Fruit fly (Drosophila melanogaster) whole organism, embryonic: ENCODE measurements around the gene Obp99d.

Source experiments
- Atf-2 ChIP-seq: fragments of 200-800 bp; sonication (Bioruptor generic); optimal IDR thresholded peaks from 2 replicates; lab custom pipeline; 2016; ENCODE audit warnings: missing biosample characterization, missing genetic modification characterization
- B-H1 ChIP-seq: fragments of 200-800 bp; sonication (Bioruptor generic); IDR thresholded peaks from 3 replicates; pipeline ENCODE4 v1.3.6; 2022; ENCODE audit warnings: missing biosample characterization, missing genetic modification characterization
- Blimp-1 ChIP-seq: fragments of 200-800 bp; sonication (Bioruptor generic); optimal IDR thresholded peaks from 3 replicates; lab custom pipeline; 2018; ENCODE audit warnings: missing biosample characterization, missing genetic modification characterization, mild to moderate bottlenecking, moderate library complexity, missing genetic modification reagents
- CG11398 ChIP-seq: fragments of 200-800 bp; sonication (Bioruptor generic); optimal IDR thresholded peaks from 2 replicates; lab custom pipeline; 2016; ENCODE audit warnings: missing biosample characterization, missing genetic modification characterization
- CG11456 ChIP-seq: fragments of 200-800 bp; sonication (Bioruptor generic); IDR thresholded peaks from 3 replicates; pipeline ENCODE4 v1.3.6; 2022; ENCODE audit warnings: missing biosample characterization, missing genetic modification characterization
- CG12391 ChIP-seq: fragments of 200-800 bp; sonication (Bioruptor generic); optimal IDR thresholded peaks from 3 replicates; lab custom pipeline; 2018; ENCODE audit warnings: missing biosample characterization, mild to moderate bottlenecking, missing genetic modification characterization, moderate library complexity
- CG13424 ChIP-seq: fragments of 200-800 bp; sonication (Bioruptor generic); optimal IDR thresholded peaks from 2 replicates; lab custom pipeline; 2019; ENCODE audit warnings: missing biosample characterization, mild to moderate bottlenecking, missing genetic modification characterization, moderate library complexity
- CG14667 ChIP-seq: fragments of 200-800 bp; sonication (Bioruptor generic); IDR thresholded peaks from 2 replicates; pipeline ENCODE4 v1.3.6; 2022; ENCODE audit warnings: missing biosample characterization, missing genetic modification characterization
- CG15696 ChIP-seq: fragments of 200-800 bp; sonication (Bioruptor generic); optimal IDR thresholded peaks from 2 replicates; lab custom pipeline; 2019; ENCODE audit warnings: missing biosample characterization, mild to moderate bottlenecking, missing genetic modification characterization, moderate library complexity
- CG18619 ChIP-seq: fragments of 200-800 bp; sonication (Bioruptor generic); optimal IDR thresholded peaks from 3 replicates; lab custom pipeline; 2017; ENCODE audit warnings: missing biosample characterization, mild to moderate bottlenecking, missing genetic modification characterization
- CG2875 ChIP-seq: fragments of 200-800 bp; sonication (Bioruptor generic); optimal IDR thresholded peaks from 2 replicates; lab custom pipeline; 2017; ENCODE audit warnings: missing biosample characterization, mild to moderate bottlenecking, missing genetic modification characterization, missing genetic modification reagents
- CG2889 ChIP-seq: fragments of 200-800 bp; sonication (Bioruptor generic); IDR thresholded peaks from 3 replicates; pipeline ENCODE4 v1.3.6; 2022; ENCODE audit warnings: missing biosample characterization, missing genetic modification characterization
- CG3065 ChIP-seq: fragments of 200-800 bp; sonication (Bioruptor generic); optimal IDR thresholded peaks from 2 replicates; lab custom pipeline; 2016; ENCODE audit warnings: missing biosample characterization, missing genetic modification characterization
- CG33213 ChIP-seq: fragments of 200-800 bp; sonication (Bioruptor generic); optimal IDR thresholded peaks from 3 replicates; lab custom pipeline; 2016; ENCODE audit warnings: missing biosample characterization, missing genetic modification characterization
- CG7963 ChIP-seq: fragments of 200-800 bp; sonication (Bioruptor generic); IDR thresholded peaks from 3 replicates; pipeline ENCODE4 v1.3.6; 2022; ENCODE audit warnings: missing biosample characterization, missing genetic modification characterization; ENCODE audit not compliant: partially characterized antibody
- CG8089 ChIP-seq: fragments of 200-800 bp; sonication (Bioruptor generic); optimal IDR thresholded peaks from 3 replicates; lab custom pipeline; 2016; ENCODE audit warnings: missing biosample characterization, missing genetic modification characterization
- CG8359 ChIP-seq: fragments of 200-800 bp; sonication (Bioruptor generic); optimal IDR thresholded peaks from 2 replicates; lab custom pipeline; 2017; ENCODE audit warnings: missing biosample characterization, mild to moderate bottlenecking, missing genetic modification characterization, borderline replicate concordance
- CG8388 ChIP-seq: fragments of 200-800 bp; sonication (Bioruptor generic); optimal IDR thresholded peaks from 2 replicates; lab custom pipeline; 2019; ENCODE audit warnings: missing biosample characterization, mild to moderate bottlenecking, missing genetic modification characterization, moderate library complexity
- CG9817 ChIP-seq: fragments of 200-800 bp; sonication (Bioruptor generic); optimal IDR thresholded peaks from 2 replicates; lab custom pipeline; 2018; ENCODE audit warnings: missing biosample characterization, mild to moderate bottlenecking, missing genetic modification characterization, moderate library complexity
- D19B ChIP-seq: fragments of 200-800 bp; sonication (Bioruptor generic); optimal IDR thresholded peaks from 2 replicates; lab custom pipeline; 2017; ENCODE audit warnings: missing biosample characterization, mild to moderate bottlenecking, missing genetic modification characterization
- Dbx ChIP-seq: fragments of 200-800 bp; sonication (Bioruptor generic); IDR thresholded peaks from 3 replicates; pipeline ENCODE4 v1.3.6; 2022; ENCODE audit warnings: missing biosample characterization, missing genetic modification characterization
- Dfd ChIP-seq, 2 experiments: fragments of >200 bp; optimal IDR thresholded peaks; 2 replicates each; lab custom pipeline; 2017; ENCODE audit warnings: missing biosample characterization in 2 of 2, missing genetic modification characterization in 2 of 2
- Dp ChIP-seq: fragments of 200-800 bp; sonication (Bioruptor generic); optimal IDR thresholded peaks from 2 replicates; lab custom pipeline; 2018; ENCODE audit warnings: missing biosample characterization, mild to moderate bottlenecking, missing genetic modification characterization, moderate library complexity
- Fer2 ChIP-seq: fragments of 200-800 bp; sonication (Bioruptor generic); optimal IDR thresholded peaks from 2 replicates; lab custom pipeline; 2018; ENCODE audit warnings: missing biosample characterization, mild to moderate bottlenecking, missing genetic modification characterization, moderate library complexity
- Fer3 ChIP-seq: fragments of 200-800 bp; sonication (Bioruptor generic); optimal IDR thresholded peaks from 2 replicates; lab custom pipeline; 2018; ENCODE audit warnings: missing biosample characterization, mild to moderate bottlenecking, missing genetic modification characterization, moderate library complexity
- HmgZ ChIP-seq: fragments of 200-800 bp; sonication (Bioruptor generic); optimal IDR thresholded peaks from 2 replicates; lab custom pipeline; 2018; ENCODE audit warnings: missing biosample characterization, mild to moderate bottlenecking, missing genetic modification characterization
- Hsf ChIP-seq: fragments of 200-800 bp; sonication (Bioruptor generic); optimal IDR thresholded peaks from 3 replicates; lab custom pipeline; 2016; ENCODE audit warnings: missing biosample characterization, missing genetic modification characterization
- Meics ChIP-seq: fragments of 200-800 bp; sonication (Bioruptor generic); optimal IDR thresholded peaks from 2 replicates; lab custom pipeline; 2017; ENCODE audit warnings: missing biosample characterization, mild to moderate bottlenecking, missing genetic modification characterization
- NFAT ChIP-seq: fragments of 200-800 bp; sonication (Bioruptor generic); IDR thresholded peaks from 2 replicates; pipeline ENCODE4 v1.3.6; 2022; ENCODE audit warnings: missing biosample characterization, missing genetic modification characterization
- Scr ChIP-seq: fragments of 200-800 bp; sonication (Bioruptor generic); IDR thresholded peaks from 2 replicates; pipeline ENCODE4 v1.3.6; 2022; ENCODE audit warnings: missing biosample characterization, missing genetic modification characterization; ENCODE audit not compliant: partially characterized antibody
- Side ChIP-seq: fragments of 200-800 bp; sonication (Bioruptor generic); optimal IDR thresholded peaks from 2 replicates; lab custom pipeline; 2016; ENCODE audit warnings: missing biosample characterization, missing genetic modification characterization
- Six4 ChIP-seq: fragments of 200-800 bp; sonication (Bioruptor generic); optimal IDR thresholded peaks from 2 replicates; lab custom pipeline; 2016; ENCODE audit warnings: missing biosample characterization, missing genetic modification characterization
- Taf1 ChIP-seq: fragments of 200-800 bp; sonication (Bioruptor generic); IDR thresholded peaks from 2 replicates; pipeline ENCODE4 v1.3.6; 2022; ENCODE audit warnings: missing biosample characterization, missing genetic modification characterization
- bigmax ChIP-seq: fragments of 200-800 bp; sonication (Bioruptor generic); optimal IDR thresholded peaks from 2 replicates; lab custom pipeline; 2018; ENCODE audit warnings: missing biosample characterization, mild to moderate bottlenecking, missing genetic modification characterization
- bsh ChIP-seq, 2 experiments: fragments of 200-800 bp; sonication (Bioruptor generic); optimal IDR thresholded peaks; 2 replicates each; lab custom pipeline; 2017 to 2018; ENCODE audit warnings: mild to moderate bottlenecking in 2 of 2, missing biosample characterization in 2 of 2, missing genetic modification characterization in 2 of 2, moderate library complexity in 1 of 2
- chif ChIP-seq, 2 experiments: fragments of 200-800 bp; sonication (Bioruptor generic); optimal IDR thresholded peaks; 3 replicates each; lab custom pipeline; 2016; ENCODE audit warnings: missing biosample characterization in 2 of 2, missing genetic modification characterization in 2 of 2
- chinmo ChIP-seq: fragments of 200-800 bp; sonication (Bioruptor generic); IDR thresholded peaks from 4 replicates; pipeline ENCODE4 v1.3.6; 2022; ENCODE audit warnings: missing biosample characterization, missing genetic modification characterization; ENCODE audit not compliant: partially characterized antibody
- gcm ChIP-seq: fragments of 200-800 bp; sonication (Bioruptor generic); optimal IDR thresholded peaks from 2 replicates; lab custom pipeline; 2019; ENCODE audit warnings: missing biosample characterization, mild to moderate bottlenecking, missing genetic modification characterization, moderate library complexity
- her ChIP-seq: fragments of 200-800 bp; sonication (Bioruptor generic); optimal IDR thresholded peaks from 2 replicates; lab custom pipeline; 2016; ENCODE audit warnings: missing biosample characterization, missing genetic modification characterization
- ind ChIP-seq: fragments of 200-800 bp; sonication (Bioruptor generic); optimal IDR thresholded peaks from 3 replicates; lab custom pipeline; 2016; ENCODE audit warnings: missing biosample characterization, missing genetic modification characterization
- kni ChIP-seq: fragments of 200-800 bp; sonication (Bioruptor generic); optimal IDR thresholded peaks from 3 replicates; lab custom pipeline; 2017; ENCODE audit warnings: mild to moderate bottlenecking, missing biosample characterization, missing genetic modification reagents, missing genetic modification characterization
- lilli ChIP-seq: fragments of 200-800 bp; sonication (Bioruptor generic); optimal IDR thresholded peaks from 3 replicates; lab custom pipeline; 2016; ENCODE audit warnings: missing biosample characterization, missing genetic modification characterization
- pho ChIP-seq: fragments of 200-800 bp; sonication (Bioruptor generic); optimal IDR thresholded peaks from 2 replicates; lab custom pipeline; 2016; ENCODE audit warnings: missing biosample characterization, missing genetic modification characterization
- phol ChIP-seq: fragments of 200-800 bp; sonication (Bioruptor generic); optimal IDR thresholded peaks from 3 replicates; lab custom pipeline; 2018; ENCODE audit warnings: missing biosample characterization, mild to moderate bottlenecking, missing genetic modification characterization, moderate library complexity
- pros ChIP-seq: fragments of 200-800 bp; sonication (Bioruptor generic); optimal IDR thresholded peaks from 3 replicates; lab custom pipeline; 2019; ENCODE audit warnings: missing biosample characterization, mild to moderate bottlenecking, missing genetic modification characterization, moderate library complexity
- rib ChIP-seq: fragments of 200-800 bp; sonication (Bioruptor generic); IDR thresholded peaks from 2 replicates; pipeline ENCODE4 v1.3.6; 2022; ENCODE audit warnings: missing biosample characterization, missing genetic modification characterization
- sc ChIP-seq, 3 experiments: fragments of >200 bp in 2 of 3; fragments of 200-800 bp in 1 of 3; sonication (Bioruptor generic) in 1 of 3; optimal IDR thresholded peaks; 2 replicates in 2 of 3; 3 replicates in 1 of 3; lab custom pipeline; 2017; ENCODE audit warnings: mild to moderate bottlenecking in 1 of 3, missing biosample characterization in 1 of 3, missing genetic modification characterization in 1 of 3, missing genetic modification reagents in 1 of 3
- ssp ChIP-seq: fragments of 200-800 bp; sonication (Bioruptor generic); IDR thresholded peaks from 2 replicates; pipeline ENCODE4 v1.3.6; 2022; ENCODE audit warnings: missing biosample characterization, missing genetic modification characterization
- ttk ChIP-seq: fragments of 200-800 bp; sonication (Bioruptor generic); IDR thresholded peaks from 2 replicates; pipeline ENCODE4 v2.1.2; 2022; ENCODE audit warnings: missing biosample characterization, missing genetic modification characterization

Obp99d gene

DNA sequence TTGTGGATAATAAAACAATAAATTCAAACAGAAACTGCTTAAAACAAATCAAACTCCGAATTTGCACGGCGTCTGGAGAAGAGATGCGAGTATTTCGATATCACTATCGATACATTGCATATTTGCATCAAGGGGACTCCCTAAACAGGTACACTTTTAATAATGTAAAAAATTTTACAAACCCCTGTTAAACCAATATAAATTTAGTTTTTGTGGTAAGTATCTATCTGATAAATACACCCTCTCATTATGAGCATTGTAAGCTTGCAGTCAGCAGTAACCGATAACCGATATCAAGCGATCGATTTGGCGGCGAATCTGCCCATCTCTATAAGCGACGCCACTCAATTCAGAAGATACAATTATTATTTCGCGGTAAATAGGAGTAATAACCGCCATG lies 39.0 kb upstream of the Obp99d start, which contains the start of the genes Bub3 and Cap-D2 (continued):
- TF ChIP-seq CG33213 (GFP tag; lab: Kevin White, UChicago) (peak; percentile 71), Hsf (GFP tag; lab: Kevin White, UChicago) (peak; percentile 85), Scr (GFP tag; lab: Robert Waterston, UW) (peak; percentile 88), CG15696 (peak; percentile 69), Fer2 (peak; percentile 23), CG14667 (GFP tag; lab: Robert Waterston, UW) (peak; percentile 54), CG11456 (GFP tag; lab: Robert Waterston, UW) (0 out of 3 replicates have a peak, but pooled peaks have one; percentile 13), chinmo (no peak), ind (GFP tag; lab: Kevin White, UChicago) (peak; percentile 78), CG7963 (peak; percentile 71), gcm (peak; percentile 33), CG8388 (GFP tag; lab: Kevin White, UChicago) (peak; percentile 62), Dp (GFP tag; lab: Kevin White, UChicago) (peak; percentile 59), rib (peak; percentile 56; the same call in 1 of the 2 replicates), Side (GFP tag; lab: Kevin White, UChicago) (peak; percentile 79), ttk (GFP tag; lab: Robert Waterston, UW) (no peak), pros (no peak), her (GFP tag; lab: Kevin White, UChicago) (peak; percentile 55), bigmax (GFP tag; lab: Kevin White, UChicago) (no peak), CG18619 (peak; percentile 44), B-H1 (GFP tag; lab: Robert Waterston, UW) (peak; percentile 47; the same call in 2 of the 3 replicates), Six4 (GFP tag; lab: Kevin White, UChicago) (peak; percentile 60), pho (GFP tag; lab: Kevin White, UChicago) (peak; percentile 77), Fer3 (tag; lab: Kevin White, UChicago) (peak; percentile 60), HmgZ (tag; lab: Kevin White, UChicago) (peak; percentile 68), CG8089 (peak; percentile 73), sc (optimal IDR thresholded peaks at IDR 0.05; lab: Kevin White, UChicago) (no peak), sc (GFP tag; optimal IDR thresholded peaks at IDR 0.05; lab: Kevin White, UChicago) (peak; percentile 49), CG13424 (tag; lab: Kevin White, UChicago) (peak; percentile 77), lilli (GFP tag; lab: Kevin White, UChicago) (peak; percentile 83), bsh (GFP tag; optimal IDR thresholded peaks at IDR 0.05; lab: Kevin White, UChicago) (peak in 1 of 2 experiments; percentile 75), Blimp-1 (GFP tag; lab: Kevin White, UChicago) (peak; percentile 63), Dfd (GFP tag; optimal IDR thresholded peaks at IDR 0.05; lab: Kevin White, UChicago) (no peak), CG9817 (tag; lab: Kevin White, UChicago) (peak; percentile 75), D19B (GFP tag; lab: Kevin White, UChicago) (no peak), ssp (GFP tag; lab: Robert Waterston, UW) (0 out of 2 replicates have a peak, but pooled peaks have one; percentile 25), CG11398 (GFP tag; lab: Kevin White, UChicago) (peak; percentile 61), CG8359 (no peak), CG12391 (tag; lab: Kevin White, UChicago) (peak; percentile 79), Meics (GFP tag; lab: Kevin White, UChicago) (peak; percentile 65), phol (peak; percentile 83), CG2875 (GFP tag; lab: Kevin White, UChicago) (no peak), chif (GFP tag; optimal IDR thresholded peaks at IDR 0.05; lab: Kevin White, UChicago) (peak; percentile 71 to 79), Dbx (GFP tag; lab: Robert Waterston, UW) (peak; percentile 84), CG2889 (GFP tag; lab: Robert Waterston, UW) (peak; percentile 60), Atf-2 (peak; percentile 69), CG3065 (no peak), NFAT (no peak; the same call in 1 of the 2 replicates), Taf1 (peak; percentile 34; the same call in 1 of the 2 replicates), kni (GFP tag; lab: Kevin White, UChicago) (no peak)
